Worm (Caenorhabditis elegans) whole organism, L4 larva: Measurements from ENCODE around the gene D1054.5.

Experiments
- F10B5.3 ChIP-seq: sonication (generic microtip); optimal IDR thresholded peaks from 2 replicates; lab custom pipeline; 2016; ENCODE audit warnings: mild to moderate bottlenecking, missing genetic modification characterization, missing compliant biosample characterization
- F37D6.2 ChIP-seq: sonication (generic microtip); optimal IDR thresholded peaks from 2 replicates; lab custom pipeline; 2016; ENCODE audit warnings: mild to moderate bottlenecking, missing genetic modification characterization, missing compliant biosample characterization
- F49E8.2 ChIP-seq: sonication (generic microtip); optimal IDR thresholded peaks from 2 replicates; lab custom pipeline; 2016; ENCODE audit warnings: missing compliant biosample characterization, mild to moderate bottlenecking, missing genetic modification characterization, borderline replicate concordance
- T26A8.4 ChIP-seq: fragments of 200-800 bp; sonication (Bioruptor generic); IDR thresholded peaks from 2 replicates; pipeline ENCODE4 v1.3.6; 2022; ENCODE audit warnings: missing genetic modification characterization, missing compliant biosample characterization
- Y48G9A.11 ChIP-seq: fragments of 200-800 bp; sonication (Bioruptor generic); IDR thresholded peaks from 2 replicates; pipeline ENCODE4 v1.3.6; 2022; ENCODE audit warnings: missing genetic modification reagents, missing genetic modification characterization, missing compliant biosample characterization
- Y5F2A.4 ChIP-seq: fragments of 200-800 bp; sonication (Bioruptor generic); optimal IDR thresholded peaks from 2 replicates; lab custom pipeline; 2018; ENCODE audit warnings: mild to moderate bottlenecking, missing genetic modification characterization, missing compliant biosample characterization
- Y75B8A.6 ChIP-seq: fragments of 200-800 bp; sonication (Bioruptor generic); IDR thresholded peaks from 2 replicates; pipeline ENCODE4 v1.3.6; 2022; ENCODE audit warnings: missing genetic modification reagents, missing genetic modification characterization, missing compliant biosample characterization
- ZK337.2 ChIP-seq: fragments of 200-800 bp; sonication (Bioruptor generic); IDR thresholded peaks from 2 replicates; pipeline ENCODE4 v1.3.6; 2022; ENCODE audit warnings: missing genetic modification reagents, missing genetic modification characterization, missing compliant biosample characterization
- ama-1 ChIP-seq: fragments of 150-350 bp; optimal IDR thresholded peaks from 2 replicates; lab custom pipeline; 2014; ENCODE audit warnings: inconsistent platforms, mixed read lengths
- ceh-82 ChIP-seq: sonication (generic microtip); optimal IDR thresholded peaks from 2 replicates; lab custom pipeline; 2017; ENCODE audit warnings: missing biosample characterization, missing genetic modification characterization
- cey-2 ChIP-seq: sonication (generic microtip); optimal IDR thresholded peaks from 3 replicates; lab custom pipeline; 2017; ENCODE audit warnings: missing genetic modification characterization, mild to moderate bottlenecking, missing compliant biosample characterization, antibody characterized with exemption, borderline replicate concordance; ENCODE audit not compliant: insufficient read depth
- ctbp-1 ChIP-seq: fragments of 200-800 bp; sonication (Bioruptor generic); IDR thresholded peaks from 2 replicates; pipeline ENCODE4 v1.3.6; 2022; ENCODE audit warnings: missing genetic modification reagents, missing genetic modification characterization, missing compliant biosample characterization
- daf-19 ChIP-seq: fragments of 200-800 bp; sonication (Bioruptor generic); conservative IDR thresholded peaks from 2 replicates; pipeline ENCODE4 v1.3.6; 2022; ENCODE audit warnings: missing genetic modification characterization, missing compliant biosample characterization
- dmd-6 ChIP-seq: fragments of 200-800 bp; sonication (Bioruptor generic); IDR thresholded peaks from 2 replicates; pipeline ENCODE4 v1.3.6; 2022; ENCODE audit warnings: missing genetic modification reagents, missing genetic modification characterization, missing compliant biosample characterization
- dmd-8 ChIP-seq: fragments of 200-800 bp; sonication (Bioruptor generic); IDR thresholded peaks from 2 replicates; pipeline ENCODE4 v1.3.6; 2022; ENCODE audit warnings: missing genetic modification characterization, missing compliant biosample characterization
- dpl-1 ChIP-seq: fragments of 150-350 bp; optimal IDR thresholded peaks from 2 replicates; lab custom pipeline; 2014; ENCODE audit warnings: missing biosample characterization, missing genetic modification reagents, missing genetic modification characterization
- egl-43 ChIP-seq: fragments of 200-800 bp; sonication (Bioruptor generic); IDR thresholded peaks from 2 replicates; pipeline ENCODE4 v1.3.6; 2022; ENCODE audit warnings: missing genetic modification reagents, missing genetic modification characterization, missing compliant biosample characterization
- gei-8 ChIP-seq: fragments of 200-800 bp; sonication (Bioruptor generic); optimal IDR thresholded peaks from 2 replicates; lab custom pipeline; 2018; ENCODE audit warnings: mild to moderate bottlenecking, missing genetic modification characterization, missing compliant biosample characterization
- hif-1 ChIP-seq, 2 experiments: sonication (generic microtip); optimal IDR thresholded peaks; 2 replicates each; lab custom pipeline; 2016 to 2017; ENCODE audit warnings: missing compliant biosample characterization in 2 of 2, missing genetic modification characterization in 2 of 2, missing genetic modification reagents in 2 of 2, missing genotype in 2 of 2, mild to moderate bottlenecking in 1 of 2
- hlh-11 ChIP-seq: fragments of 200-800 bp; sonication (Bioruptor generic); optimal IDR thresholded peaks from 2 replicates; lab custom pipeline; 2018; ENCODE audit warnings: mild to moderate bottlenecking, missing genetic modification characterization, missing compliant biosample characterization
- hlh-30 ChIP-seq: sonication (generic microtip); optimal IDR thresholded peaks from 2 replicates; lab custom pipeline; 2017; ENCODE audit warnings: antibody characterized with exemption, mild to moderate bottlenecking, missing genetic modification characterization, missing compliant biosample characterization; ENCODE audit not compliant: insufficient read depth
- jun-1 ChIP-seq: fragments of 150-350 bp; optimal IDR thresholded peaks from 2 replicates; lab custom pipeline; 2014; ENCODE audit warnings: missing biosample characterization, missing genetic modification reagents, missing genetic modification characterization
- lim-7 ChIP-seq: fragments of 200-800 bp; sonication (Bioruptor generic); IDR thresholded peaks from 2 replicates; pipeline ENCODE4 v1.3.6; 2022; ENCODE audit warnings: missing genetic modification characterization, missing compliant biosample characterization
- lin-13 ChIP-seq: fragments of 150-350 bp; optimal IDR thresholded peaks from 2 replicates; lab custom pipeline; 2014; ENCODE audit warnings: missing biosample characterization, missing genetic modification reagents, missing genetic modification characterization
- lin-29 ChIP-seq: fragments of 200-800 bp; sonication (Bioruptor generic); IDR thresholded peaks from 2 replicates; pipeline ENCODE4 v1.3.6; 2022; ENCODE audit warnings: missing genetic modification reagents, missing genetic modification characterization, missing compliant biosample characterization
- lin-38 ChIP-seq: fragments of 200-800 bp; sonication (Bioruptor generic); IDR thresholded peaks from 2 replicates; pipeline ENCODE4 v1.3.6; 2022; ENCODE audit warnings: missing genetic modification reagents, missing genetic modification characterization, missing compliant biosample characterization
- madf-9 ChIP-seq: fragments of 200-800 bp; sonication (Bioruptor generic); conservative IDR thresholded peaks from 2 replicates; pipeline ENCODE4 v1.3.6; 2022; ENCODE audit warnings: missing genetic modification reagents, missing genetic modification characterization, missing compliant biosample characterization
- mes-2 ChIP-seq: sonication (generic microtip); optimal IDR thresholded peaks from 2 replicates; lab custom pipeline; 2016; ENCODE audit warnings: missing genotype, mild to moderate bottlenecking, missing genetic modification characterization, missing compliant biosample characterization; ENCODE audit not compliant: poor library complexity, severe bottlenecking
- nhr-25 ChIP-seq: sonication (generic microtip); optimal IDR thresholded peaks from 2 replicates; lab custom pipeline; 2017; ENCODE audit warnings: missing genetic modification characterization, mild to moderate bottlenecking, missing compliant biosample characterization, antibody characterized with exemption, moderate library complexity, borderline replicate concordance; ENCODE audit not compliant: insufficient read depth
- nhr-41 ChIP-seq: fragments of 200-800 bp; sonication (Bioruptor generic); IDR thresholded peaks from 2 replicates; pipeline ENCODE4 v1.3.6; 2022; ENCODE audit warnings: missing genetic modification reagents, missing genetic modification characterization, missing compliant biosample characterization
- nhr-48 ChIP-seq: sonication (generic microtip); optimal IDR thresholded peaks from 2 replicates; lab custom pipeline; 2016; ENCODE audit warnings: mild to moderate bottlenecking, missing genetic modification characterization, missing compliant biosample characterization
- nhr-6 ChIP-seq: fragments of 150-350 bp; optimal IDR thresholded peaks from 2 replicates; lab custom pipeline; 2014; ENCODE audit warnings: missing biosample characterization, missing genetic modification characterization
- nhr-77 ChIP-seq: fragments of 150-350 bp; optimal IDR thresholded peaks from 2 replicates; lab custom pipeline; 2014; ENCODE audit warnings: missing biosample characterization, missing genetic modification characterization
- php-3 ChIP-seq: fragments of 200-800 bp; sonication (Bioruptor generic); IDR thresholded peaks from 2 replicates; pipeline ENCODE4 v1.3.6; 2022; ENCODE audit warnings: missing genetic modification reagents, missing genetic modification characterization, missing compliant biosample characterization
- set-16 ChIP-seq: fragments of 200-800 bp; sonication (Bioruptor generic); IDR thresholded peaks from 2 replicates; pipeline ENCODE4 v1.3.6; 2022; ENCODE audit warnings: missing genetic modification reagents, missing genetic modification characterization, missing compliant biosample characterization
- spr-3 ChIP-seq: fragments of 200-800 bp; sonication (Bioruptor generic); optimal IDR thresholded peaks from 2 replicates; lab custom pipeline; 2018; ENCODE audit warnings: mild to moderate bottlenecking, missing genetic modification characterization, missing compliant biosample characterization
- tag-97 ChIP-seq: fragments of 200-800 bp; sonication (Bioruptor generic); IDR thresholded peaks from 2 replicates; pipeline ENCODE4 v1.3.6; 2022; ENCODE audit warnings: missing genetic modification characterization, missing compliant biosample characterization
- unc-130 ChIP-seq: sonication (generic microtip); optimal IDR thresholded peaks from 2 replicates; lab custom pipeline; 2016; ENCODE audit warnings: missing genetic modification reagents, missing genetic modification characterization, missing compliant biosample characterization
- unc-39 ChIP-seq: sonication (generic microtip); optimal IDR thresholded peaks from 2 replicates; lab custom pipeline; 2017; ENCODE audit warnings: missing biosample characterization, missing genetic modification characterization
- unc-62 ChIP-seq, 3 experiments: fragments of 150-350 bp in 1 of 3; sonication (generic microtip); optimal IDR thresholded peaks in 2 of 3; peaks in 1 of 3; 1 replicate in 1 of 3; 2 replicates in 2 of 3; lab custom pipeline; 2014 to 2017; ENCODE audit warnings: missing biosample characterization in 3 of 3, missing genetic modification characterization in 3 of 3, missing genetic modification reagents in 3 of 3, missing genotype in 1 of 3
- zag-1 ChIP-seq: fragments of 150-350 bp; optimal IDR thresholded peaks from 2 replicates; lab custom pipeline; 2014; ENCODE audit warnings: missing biosample characterization, missing genetic modification characterization
- zfp-3 ChIP-seq: fragments of 200-800 bp; sonication (Bioruptor generic); conservative IDR thresholded peaks from 2 replicates; pipeline ENCODE4 v1.3.6; 2022; ENCODE audit warnings: missing genetic modification reagents, missing genetic modification characterization, missing compliant biosample characterization
- zip-2 ChIP-seq: fragments of 150-350 bp; optimal IDR thresholded peaks from 2 replicates; lab custom pipeline; 2014; ENCODE audit warnings: missing biosample characterization, missing genetic modification characterization

D1054.5 gene

DNA sequence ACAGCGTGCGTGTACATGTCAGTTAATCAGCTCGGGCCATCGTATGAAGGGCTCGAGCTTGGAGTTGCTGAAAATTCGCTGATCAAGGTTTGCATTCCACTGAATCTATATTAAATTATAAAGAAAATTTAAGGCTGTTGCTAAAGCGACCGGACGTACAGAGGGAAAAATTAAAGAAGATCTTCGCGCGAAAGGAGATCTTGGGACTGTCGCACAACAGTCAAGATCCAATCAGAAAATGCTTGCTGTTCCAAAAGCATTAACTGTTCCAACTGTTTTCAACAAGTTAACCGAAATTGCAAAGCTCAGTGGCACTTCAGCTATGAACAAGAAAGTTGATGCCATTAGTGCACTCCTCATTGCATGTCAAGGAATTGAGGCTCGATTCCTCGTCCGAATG lies 38.0 kb upstream of the D1054.5 start:
- TF ChIP-seq set-16 (GFP tag; lab: Robert Waterston, UW) (no peak), jun-1 (tag; lab: Kevin White, UChicago) (no peak), unc-62 (GFP tag; optimal IDR thresholded peaks at IDR 0.05 in 1 of 2; lab: Kevin White, UChicago) (peak in 1 of 2 experiments; percentile 91), unc-62 (tag; optimal IDR thresholded peaks at IDR 0.05; lab: Kevin White, UChicago) (no peak), ctbp-1 (GFP tag; lab: Robert Waterston, UW) (no peak), cey-2 (tag; lab: Kevin White, UChicago) (no peak), nhr-41 (no peak)

DNA sequence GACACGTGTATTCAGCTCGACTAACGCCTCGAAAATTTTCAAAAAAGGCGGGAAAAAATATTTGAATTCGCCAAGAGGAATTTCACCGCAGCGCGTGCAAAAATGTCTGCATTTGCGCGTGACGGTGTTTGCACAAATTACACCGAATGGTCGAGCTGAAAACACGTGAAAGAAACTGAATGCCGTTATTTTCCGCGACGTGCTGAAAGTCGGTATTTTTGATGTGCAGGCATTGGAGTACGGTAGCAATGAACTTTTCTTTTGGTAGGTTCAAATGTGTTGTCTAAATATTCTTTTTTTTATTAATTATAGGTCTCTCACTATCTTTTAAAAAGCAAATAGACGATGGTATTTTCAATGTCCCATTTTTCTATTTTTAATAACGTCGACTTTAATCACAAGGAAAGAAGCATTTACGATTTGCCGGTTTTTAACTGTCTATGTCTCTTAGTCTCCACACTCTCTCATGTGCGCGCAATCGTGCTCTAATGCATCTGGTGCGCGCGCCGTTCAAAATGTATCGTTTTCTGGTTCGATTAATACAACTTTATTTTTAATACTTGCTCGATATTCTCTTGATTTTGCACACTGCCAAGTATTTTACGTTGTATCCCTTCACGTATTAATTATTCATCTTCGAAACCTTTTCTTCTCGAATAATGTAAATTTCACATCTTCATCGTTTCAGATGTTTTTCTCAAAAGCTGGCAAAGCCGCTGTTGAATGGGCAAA lies 37.2 kb upstream of the D1054.5 start, which contains the start of the genes C29A12.1 and lig-1:
C29A12.1 (minus strand) TSS at position 63 of the 732 bp plus-strand sequence.
lig-1 (plus strand) TSS at position 682 of the 732 bp plus-strand sequence.
- TF ChIP-seq mes-2 (tag; lab: Kevin White, UChicago) (peak; percentile 66), F49E8.2 (tag; lab: Kevin White, UChicago) (peak; percentile 72), Y48G9A.11 (GFP tag; lab: Robert Waterston, UW) (peak; percentile 44; the same call in 1 of the 2 replicates), hlh-30 (tag; lab: Kevin White, UChicago) (peak; percentile 61), hlh-11 (tag; lab: Kevin White, UChicago) (no peak), nhr-6 (peak; percentile 63), dpl-1 (GFP tag; lab: Kevin White, UChicago) (peak; percentile 57), unc-130 (peak; percentile 37), madf-9 (GFP tag; lab: Robert Waterston, UW) (no peak), lim-7 (GFP tag; lab: Robert Waterston, UW) (no peak), php-3 (GFP tag; lab: Robert Waterston, UW) (no peak), lin-38 (GFP tag; lab: Robert Waterston, UW) (peak; percentile 86)

DNA sequence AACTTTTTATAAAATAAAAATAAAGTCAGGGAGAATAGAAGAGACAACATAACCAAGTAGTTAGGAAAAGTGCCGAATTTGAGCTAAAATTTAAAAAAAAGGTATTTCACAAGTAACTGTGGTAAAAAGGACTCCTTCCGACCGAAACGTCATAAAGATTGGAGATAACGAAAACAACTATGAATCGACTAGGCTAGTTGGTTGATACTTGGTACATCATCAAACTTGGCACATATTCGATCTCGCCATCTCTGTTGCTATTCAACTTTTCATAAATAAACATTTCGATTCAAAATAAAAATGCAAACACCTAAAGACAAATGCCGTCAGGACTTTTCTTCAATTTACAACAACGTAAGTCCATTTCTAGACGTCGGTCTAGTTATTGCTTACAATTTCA lies 35.4 kb upstream of the D1054.5 start, which contains the start of gene C29A12.22:
C29A12.22 (plus strand) TSS at position 301 of the 400 bp plus-strand sequence.
- TF ChIP-seq unc-39 (no peak), egl-43 (GFP tag; lab: Robert Waterston, UW) (no peak), zag-1 (tag; lab: Kevin White, UChicago) (no peak), nhr-25 (tag; lab: Kevin White, UChicago) (no peak), tag-97 (GFP tag; lab: Robert Waterston, UW) (no peak), ceh-82 (no peak), zfp-3 (no peak), F37D6.2 (tag; lab: Kevin White, UChicago) (no peak), ZK337.2 (GFP tag; lab: Robert Waterston, UW) (no peak), nhr-41 (no peak), nhr-77 (tag; lab: Kevin White, UChicago) (no peak), hif-1 (tag; optimal IDR thresholded peaks at IDR 0.05; lab: Kevin White, UChicago) (no peak), nhr-48 (tag; lab: Kevin White, UChicago) (no peak), ama-1 (lab: Kevin White, UChicago) (no peak)

DNA sequence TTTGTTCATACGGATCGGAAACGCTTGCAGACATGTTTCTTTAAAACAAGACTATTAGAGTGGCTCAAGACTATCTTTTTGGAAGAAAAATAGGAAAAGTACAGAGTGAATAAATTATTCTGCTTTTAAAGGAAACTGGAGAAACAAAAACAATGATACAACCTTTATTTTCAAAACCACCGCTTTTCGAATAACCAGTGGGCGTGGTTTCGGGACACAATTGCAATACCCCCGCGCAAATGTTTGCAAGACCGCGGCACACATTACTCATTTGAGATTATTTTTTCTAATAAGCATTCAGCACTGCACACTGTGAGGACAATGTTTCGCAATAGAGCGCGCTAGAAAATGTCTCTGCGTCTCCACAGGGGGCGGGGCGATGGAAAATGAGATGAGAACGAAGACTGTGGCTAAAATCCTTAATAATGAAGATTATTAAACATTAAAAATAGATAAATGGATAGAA lies 31.5 kb upstream of the D1054.5 start, which contains the start of gene plrg-1:
plrg-1 (minus strand) TSS at position 51 of the 466 bp plus-strand sequence.
- peak; percentile 16 for TF ChIP-seq gei-8
- TF ChIP-seq T26A8.4: peak; percentile 93
- peak; percentile 75 for TF ChIP-seq hlh-30 (tag; lab: Kevin White, UChicago)
- no peak for TF ChIP-seq Y5F2A.4 (GFP tag; lab: Kevin White, UChicago)
- peak; percentile 60 for TF ChIP-seq F10B5.3 (tag; lab: Kevin White, UChicago)
- peak; percentile 78; the same call in 1 of the 2 replicates for TF ChIP-seq dmd-8
- peak; percentile 76 for TF ChIP-seq lin-29 (GFP tag; lab: Robert Waterston, UW)
- peak; percentile 82 for TF ChIP-seq dmd-6 (GFP tag; lab: Robert Waterston, UW)
- TF ChIP-seq spr-3 (GFP tag; lab: Kevin White, UChicago): no peak
- peak; percentile 68; the same call in 1 of the 2 replicates for TF ChIP-seq daf-19 (GFP tag; lab: Robert Waterston, UW)
- peak; percentile 88 for TF ChIP-seq ctbp-1 (GFP tag; lab: Robert Waterston, UW)
- TF ChIP-seq lin-13: peak; percentile 85
- peak; percentile 77 for TF ChIP-seq php-3 (GFP tag; lab: Robert Waterston, UW)
- TF ChIP-seq unc-39: no peak
- TF ChIP-seq Y75B8A.6 (GFP tag; lab: Robert Waterston, UW): no peak
- peak; percentile 12 for TF ChIP-seq zip-2
